Worm (Caenorhabditis elegans): Measurements from ENCODE around the gene C04F5.8.

- TF ChIP-seq ama-1 (optimal IDR thresholded peaks at IDR 0.05) (no peak), pes-1 (GFP tag; IDR thresholded peaks at IDR 0.05) (no peak)
These were observed 41.5 kb downstream of the C04F5.8 start, which contains the start of gene Y58A7A.2 for ce11 chrV:5072082-5072481.

Data from whole organism, early embryonic.